Fruit fly (Drosophila melanogaster): ENCODE measurements around the gene spdi.

spdi gene

DNA sequence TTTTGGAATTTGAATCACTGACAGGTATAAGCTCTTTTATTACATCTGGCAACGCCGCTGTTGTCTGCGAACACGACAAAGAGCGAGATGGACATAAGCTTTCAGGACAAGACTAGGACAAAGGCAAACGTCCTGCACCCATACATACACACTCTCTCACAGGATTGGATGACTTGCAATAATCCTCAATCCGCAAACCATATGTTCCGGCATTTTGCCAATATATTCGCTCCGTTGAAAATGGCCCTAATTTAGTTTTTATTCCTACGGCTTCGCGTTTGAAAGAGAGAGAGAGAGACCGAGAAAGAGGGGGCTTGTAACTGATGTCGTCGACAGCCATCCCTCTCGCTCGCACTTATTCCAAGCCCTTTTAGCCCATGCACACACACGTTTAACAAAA lies 34.2 kb upstream of the spdi start (continued):
- no peak for TF ChIP-seq kah (GFP tag; optimal IDR thresholded peaks at IDR 0.05)
- TF ChIP-seq CG1603 (tag; optimal IDR thresholded peaks at IDR 0.05), result peak; percentile 14
- TF ChIP-seq Aef1 (GFP tag; IDR thresholded peaks at IDR 0.05), result no peak
- no peak for TF ChIP-seq cas (GFP tag; IDR thresholded peaks at IDR 0.05)
- TF ChIP-seq Side (GFP tag; optimal IDR thresholded peaks at IDR 0.05), result no peak

DNA sequence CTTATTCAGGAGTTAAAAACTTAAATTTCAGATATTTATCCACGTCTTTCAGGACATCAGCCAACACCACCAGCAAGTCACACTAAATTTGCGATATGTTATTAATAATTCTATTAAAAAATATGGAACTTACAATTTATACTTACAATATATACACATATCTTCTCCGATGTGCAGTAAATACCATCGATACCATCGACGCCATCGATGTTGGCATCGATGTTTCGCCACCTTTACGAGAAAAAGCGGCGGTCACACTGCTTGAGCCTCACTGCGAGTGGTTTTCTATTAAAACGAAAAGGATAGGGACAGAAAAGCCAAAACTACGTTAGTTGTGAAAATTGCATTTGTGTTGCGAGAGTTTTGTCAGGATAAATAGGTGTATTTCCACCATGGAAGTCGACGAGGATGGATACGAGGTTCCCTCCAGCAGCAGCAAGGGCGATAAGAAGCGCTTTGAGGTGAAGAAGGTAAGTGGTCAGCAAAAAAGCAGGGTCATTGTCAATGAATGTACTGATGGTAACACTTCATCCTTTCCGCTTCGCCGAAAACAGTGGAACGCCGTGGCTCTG lies 27.1 kb upstream of the spdi start, which contains the start of gene Roc1a:
Gene Roc1a (plus strand): TSS at position 249 of the 572 bp plus-strand sequence.
- no peak for TF ChIP-seq kni (GFP tag; optimal IDR thresholded peaks at IDR 0.05)
- no peak for TF ChIP-seq bab2 (GFP tag; optimal IDR thresholded peaks at IDR 0.05)
- no peak for TF ChIP-seq ara (GFP tag; IDR thresholded peaks at IDR 0.05)
- no peak for TF ChIP-seq CG13894 (tag; optimal IDR thresholded peaks at IDR 0.05)
- peak; percentile 64 for TF ChIP-seq gfzf (GFP tag; optimal IDR thresholded peaks at IDR 0.05)
- no peak for TF ChIP-seq Poxn (GFP tag; IDR thresholded peaks at IDR 0.05)
- TF ChIP-seq tio (GFP tag; optimal IDR thresholded peaks at IDR 0.05), result no peak
- no peak for TF ChIP-seq MTF-1 (GFP tag; optimal IDR thresholded peaks at IDR 0.05; ENCODE audit: borderline replicate concordance)
- TF ChIP-seq CG31388 (GFP tag; optimal IDR thresholded peaks at IDR 0.05), result no peak
- TF ChIP-seq zfh2 (GFP tag; optimal IDR thresholded peaks at IDR 0.05), result no peak
- TF ChIP-seq Xbp1 (GFP tag; optimal IDR thresholded peaks at IDR 0.05), result no peak
- no peak for TF ChIP-seq Sox100B (GFP tag; optimal IDR thresholded peaks at IDR 0.05)
- TF ChIP-seq CG3995 (GFP tag; optimal IDR thresholded peaks at IDR 0.05), result no peak
- TF ChIP-seq bbx (GFP tag; IDR thresholded peaks at IDR 0.05; ENCODE audit: partially characterized antibody), result peak; percentile 74
- peak; percentile 57 for TF ChIP-seq CG9932 (GFP tag; IDR thresholded peaks at IDR 0.05)
- no peak for TF ChIP-seq CG11247 (GFP tag; IDR thresholded peaks at IDR 0.05)
- TF ChIP-seq sisA (GFP tag; IDR thresholded peaks at IDR 0.05), result no peak
- no peak for TF ChIP-seq CG6175 (GFP tag; IDR thresholded peaks at IDR 0.05)
- no peak for TF ChIP-seq CG4328 (GFP tag; optimal IDR thresholded peaks at IDR 0.05)
- no peak for TF ChIP-seq CG8281 (tag; optimal IDR thresholded peaks at IDR 0.05)
- no peak for TF ChIP-seq CG10321 (GFP tag; IDR thresholded peaks at IDR 0.05)
- no peak for TF ChIP-seq Mes4 (GFP tag; optimal IDR thresholded peaks at IDR 0.05)
- TF ChIP-seq Xrp1 (GFP tag; IDR thresholded peaks at IDR 0.05), result no peak
- no peak for TF ChIP-seq CG3065 (GFP tag; optimal IDR thresholded peaks at IDR 0.05)
- TF ChIP-seq Mrtf (GFP tag; IDR thresholded peaks at IDR 0.05), result no peak
- no peak for TF ChIP-seq prd (optimal IDR thresholded peaks at IDR 0.05)
- no peak for TF ChIP-seq prd (GFP tag; IDR thresholded peaks at IDR 0.05)
- no peak for TF ChIP-seq Med (GFP tag)
- TF ChIP-seq sug (tag; optimal IDR thresholded peaks at IDR 0.05), result peak; percentile 9
- no peak for TF ChIP-seq D (optimal IDR thresholded peaks at IDR 0.05)
- TF ChIP-seq D (GFP tag; optimal IDR thresholded peaks at IDR 0.05), result no peak
- TF ChIP-seq jumu (GFP tag; optimal IDR thresholded peaks at IDR 0.05), result no peak
- TF ChIP-seq dmrt99B (tag; optimal IDR thresholded peaks at IDR 0.05), result no peak
- no peak for TF ChIP-seq CG1529 (GFP tag; optimal IDR thresholded peaks at IDR 0.05)
- TF ChIP-seq Hr39 (optimal IDR thresholded peaks at IDR 0.05), result no peak
- no peak for TF ChIP-seq sima (GFP tag; optimal IDR thresholded peaks at IDR 0.05)
- TF ChIP-seq nom (GFP tag; optimal IDR thresholded peaks at IDR 0.05), result no peak
- 0 out of 3 replicates have a peak, but pooled peaks have one; percentile 21 for TF ChIP-seq zfh1 (GFP tag; IDR thresholded peaks at IDR 0.05)
- peak; percentile 28; the same call in 1 of the 2 replicates for TF ChIP-seq CG2129 (GFP tag; IDR thresholded peaks at IDR 0.05; ENCODE audit: partially characterized antibody)
- 0 out of 3 replicates have a peak, but pooled peaks have one; percentile 20 for TF ChIP-seq CG11456 (GFP tag; IDR thresholded peaks at IDR 0.05)
- no peak for TF ChIP-seq fd96Cb (tag; optimal IDR thresholded peaks at IDR 0.05)
- peak; percentile 56; the same call in 2 of the 3 replicates for TF ChIP-seq zen2 (GFP tag; IDR thresholded peaks at IDR 0.05; ENCODE audit: partially characterized antibody)
- no peak for TF ChIP-seq chif (GFP tag; optimal IDR thresholded peaks at IDR 0.05)
- no peak for TF ChIP-seq CG9437 (GFP tag; optimal IDR thresholded peaks at IDR 0.05)
- TF ChIP-seq HHEX (GFP tag; optimal IDR thresholded peaks at IDR 0.05), result no peak
- TF ChIP-seq CG43689 (GFP tag; IDR thresholded peaks at IDR 0.05), result no peak
